Fruit fly (Drosophila melanogaster): ENCODE results near the gene CG10616.

CG10616 gene

dm6 chr3L:12453529-12453928 is 18.0 kb upstream of the CG10616 start:
- no peak for TF ChIP-seq CG6163 (GFP tag; IDR thresholded peaks at IDR 0.05)
- peak; percentile 45 for TF ChIP-seq Eip78C (GFP tag)

DNA sequence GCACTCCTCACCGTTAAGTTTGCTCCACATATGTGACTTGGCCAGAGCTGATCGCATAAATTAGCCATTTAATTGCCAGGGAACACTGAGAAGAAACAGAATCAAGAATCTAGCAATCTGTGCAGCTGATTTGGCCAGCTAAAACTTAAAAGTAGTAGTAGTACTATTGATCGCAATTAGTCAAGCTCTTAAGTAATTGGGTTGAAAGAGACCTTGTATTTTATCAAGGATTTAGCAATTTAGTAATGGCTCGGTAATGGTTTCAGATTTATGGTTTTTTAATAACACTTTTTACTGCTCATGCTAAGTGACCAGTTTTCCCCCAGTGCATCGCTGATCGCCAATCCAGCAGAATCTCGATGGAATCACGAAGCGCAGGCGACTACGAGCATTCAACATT is 16.5 kb upstream of the CG10616 start:
- TF ChIP-seq Smox (GFP tag; optimal IDR thresholded peaks at IDR 0.05) (no peak), CG3919 (GFP tag; optimal IDR thresholded peaks at IDR 0.05) (peak; percentile 25), CG10669 (GFP tag; optimal IDR thresholded peaks at IDR 0.05) (peak; percentile 54), CG3032 (tag; optimal IDR thresholded peaks at IDR 0.05) (peak; percentile 51), CG6276 (GFP tag; optimal IDR thresholded peaks at IDR 0.05) (no peak), CG9139 (GFP tag; optimal IDR thresholded peaks at IDR 0.05) (no peak), ss (GFP tag; optimal IDR thresholded peaks at IDR 0.05) (peak; percentile 14 to 52), salr (GFP tag; optimal IDR thresholded peaks at IDR 0.05) (peak in 1 of 2 experiments; percentile 21), Blimp-1 (GFP tag; optimal IDR thresholded peaks at IDR 0.05) (no peak), Hr4 (GFP tag; optimal IDR thresholded peaks at IDR 0.05) (no peak), CG10631 (GFP tag; optimal IDR thresholded peaks at IDR 0.05) (no peak), CG6163 (GFP tag; IDR thresholded peaks at IDR 0.05) (no peak), dac (GFP tag; optimal IDR thresholded peaks at IDR 0.05) (no peak), Met (GFP tag; optimal IDR thresholded peaks at IDR 0.05) (peak; percentile 13), esn (GFP tag; optimal IDR thresholded peaks at IDR 0.05) (peak; percentile 4), CG6854 (GFP tag; optimal IDR thresholded peaks at IDR 0.05) (no peak), Ets96B (tag; optimal IDR thresholded peaks at IDR 0.05) (peak; percentile 41), Gug (GFP tag; IDR thresholded peaks at IDR 0.05) (no peak), CG11762 (GFP tag; optimal IDR thresholded peaks at IDR 0.05; ENCODE audit: insufficient read depth) (no peak), Sox102F (GFP tag; optimal IDR thresholded peaks at IDR 0.05) (no peak), Eip75B (GFP tag; optimal IDR thresholded peaks at IDR 0.05) (no peak), CG34406 (GFP tag; optimal IDR thresholded peaks at IDR 0.05) (peak; percentile 3), Hr38 (GFP tag; optimal IDR thresholded peaks at IDR 0.05) (no peak), CG6808 (GFP tag; optimal IDR thresholded peaks at IDR 0.05) (peak; percentile 67), Ets21C (GFP tag; optimal IDR thresholded peaks at IDR 0.05) (no peak), lz (GFP tag; optimal IDR thresholded peaks at IDR 0.05) (no peak), CG6792 (GFP tag; optimal IDR thresholded peaks at IDR 0.05) (no peak), CG15336 (GFP tag; IDR thresholded peaks at IDR 0.05) (no peak), acj6 (GFP tag; optimal IDR thresholded peaks at IDR 0.05) (peak; percentile 34), CG31627 (GFP tag; optimal IDR thresholded peaks at IDR 0.05) (no peak), CG4318 (GFP tag; optimal IDR thresholded peaks at IDR 0.05) (no peak), fd59A (GFP tag; optimal IDR thresholded peaks at IDR 0.05) (peak; percentile 59), vri (GFP tag; optimal IDR thresholded peaks at IDR 0.05) (no peak), Eip78C (GFP tag) (peak; percentile 74), Hr39 (GFP tag; optimal IDR thresholded peaks at IDR 0.05) (no peak), fd85E (GFP tag; optimal IDR thresholded peaks at IDR 0.05) (no peak), CG7368 (GFP tag; optimal IDR thresholded peaks at IDR 0.05) (no peak), CG8319 (GFP tag; optimal IDR thresholded peaks at IDR 0.05) (no peak), CG1621 (tag; optimal IDR thresholded peaks at IDR 0.05) (no peak), dsx (GFP tag; optimal IDR thresholded peaks at IDR 0.05; ENCODE audit: poor library complexity, severe bottlenecking) (peak; percentile 2), CG11902 (GFP tag; optimal IDR thresholded peaks at IDR 0.05) (no peak), svp (GFP tag) (peak; percentile 56), spab (GFP tag; optimal IDR thresholded peaks at IDR 0.05) (peak; percentile 33), fkh (GFP tag; optimal IDR thresholded peaks at IDR 0.05) (no peak), eg (GFP tag; IDR thresholded peaks at IDR 0.05) (no peak), Lpt (GFP tag; optimal IDR thresholded peaks at IDR 0.05) (no peak), CG16779 (tag; optimal IDR thresholded peaks at IDR 0.05) (no peak), CG32006 (GFP tag; optimal IDR thresholded peaks at IDR 0.05) (peak; percentile 49), OdsH (GFP tag; optimal IDR thresholded peaks at IDR 0.05) (peak; percentile 32), achi (GFP tag; optimal IDR thresholded peaks at IDR 0.05) (peak; percentile 32)

All from whole organism, prepupa.